Fruit fly (Drosophila melanogaster) whole organism, embryonic: Measurements from ENCODE around the gene ry.
A peak's percentile ranks its signal among the peaks of the same experiment; 100 is the strongest.

Experiments used
- ATbp ChIP-seq: fragments of 200-800 bp; sonication (Bioruptor generic); optimal IDR thresholded peaks from 2 replicates; lab custom pipeline; 2017; ENCODE audit warnings: missing biosample characterization, mild to moderate bottlenecking, missing genetic modification characterization, missing genetic modification reagents
- Antp ChIP-seq: fragments of 200-800 bp; sonication (Bioruptor generic); optimal IDR thresholded peaks from 3 replicates; lab custom pipeline; 2016; ENCODE audit warnings: missing biosample characterization, missing genetic modification characterization
- Atf3 ChIP-seq: fragments of 200-800 bp; sonication (Bioruptor generic); optimal IDR thresholded peaks from 3 replicates; lab custom pipeline; 2016; ENCODE audit warnings: missing biosample characterization, missing genetic modification characterization
- CG1024 ChIP-seq: fragments of 200-800 bp; sonication (Bioruptor generic); IDR thresholded peaks from 2 replicates; pipeline ENCODE4 v1.3.6; 2022; ENCODE audit warnings: missing biosample characterization, missing genetic modification characterization
- CG10654 ChIP-seq: fragments of 200-800 bp; sonication (Bioruptor generic); optimal IDR thresholded peaks from 2 replicates; lab custom pipeline; 2016; ENCODE audit warnings: missing biosample characterization, missing genetic modification characterization
- CG10959 ChIP-seq: fragments of 200-800 bp; sonication (Bioruptor generic); IDR thresholded peaks from 2 replicates; pipeline ENCODE4 v1.3.6; 2022; ENCODE audit warnings: missing biosample characterization, missing genetic modification characterization
- CG11723 ChIP-seq: fragments of 200-800 bp; sonication (Bioruptor generic); optimal IDR thresholded peaks from 2 replicates; lab custom pipeline; 2017; ENCODE audit warnings: missing biosample characterization, mild to moderate bottlenecking, missing genetic modification characterization
- CG12659 ChIP-seq: fragments of 200-800 bp; sonication (Bioruptor generic); optimal IDR thresholded peaks from 3 replicates; lab custom pipeline; 2017; ENCODE audit warnings: mild to moderate bottlenecking, missing biosample characterization, missing genetic modification reagents, missing genetic modification characterization
- CG14441 ChIP-seq: fragments of 200-800 bp; sonication (Bioruptor generic); IDR thresholded peaks from 2 replicates; pipeline ENCODE4 v1.3.6; 2022; ENCODE audit warnings: missing biosample characterization, missing genetic modification characterization
- CG15514 ChIP-seq: fragments of 200-800 bp; sonication (Bioruptor generic); optimal IDR thresholded peaks from 3 replicates; lab custom pipeline; 2017; ENCODE audit warnings: missing biosample characterization, missing genetic modification characterization, mild to moderate bottlenecking, moderate library complexity, missing genetic modification reagents
- CG15696 ChIP-seq: fragments of 200-800 bp; sonication (Bioruptor generic); optimal IDR thresholded peaks from 2 replicates; lab custom pipeline; 2019; ENCODE audit warnings: missing biosample characterization, mild to moderate bottlenecking, missing genetic modification characterization, moderate library complexity
- CG1603 ChIP-seq: fragments of 200-800 bp; sonication (Bioruptor generic); optimal IDR thresholded peaks from 2 replicates; lab custom pipeline; 2019; ENCODE audit warnings: missing biosample characterization, mild to moderate bottlenecking, missing genetic modification characterization, moderate library complexity
- CG17186 ChIP-seq: fragments of 200-800 bp; sonication (Bioruptor generic); optimal IDR thresholded peaks from 3 replicates; lab custom pipeline; 2017; ENCODE audit warnings: missing biosample characterization, missing genetic modification reagents, missing genetic modification characterization
- CG17802 ChIP-seq: fragments of 200-800 bp; sonication (Bioruptor generic); optimal IDR thresholded peaks from 2 replicates; lab custom pipeline; 2018; ENCODE audit warnings: missing biosample characterization, mild to moderate bottlenecking, missing genetic modification characterization, moderate library complexity
- CG18764 ChIP-seq: fragments of 200-800 bp; sonication (Bioruptor generic); optimal IDR thresholded peaks from 3 replicates; lab custom pipeline; 2016; ENCODE audit warnings: missing biosample characterization, missing genetic modification characterization
- CG4404 ChIP-seq: fragments of 200-800 bp; sonication (Bioruptor generic); IDR thresholded peaks from 2 replicates; pipeline ENCODE4 v1.3.6; 2022; ENCODE audit warnings: missing biosample characterization, missing genetic modification characterization
- CG4854 ChIP-seq: fragments of 200-800 bp; sonication (Bioruptor generic); optimal IDR thresholded peaks from 2 replicates; lab custom pipeline; 2016; ENCODE audit warnings: missing biosample characterization, missing genetic modification characterization, inconsistent platforms
- CG7271 ChIP-seq: fragments of 200-800 bp; sonication (Bioruptor generic); optimal IDR thresholded peaks from 2 replicates; lab custom pipeline; 2018; ENCODE audit warnings: missing biosample characterization, mild to moderate bottlenecking, missing genetic modification characterization, moderate library complexity
- CG7556 ChIP-seq: fragments of 200-800 bp; sonication (Bioruptor generic); optimal IDR thresholded peaks from 2 replicates; lab custom pipeline; 2017; ENCODE audit warnings: missing biosample characterization, mild to moderate bottlenecking, missing genetic modification characterization
- CG9437 ChIP-seq: fragments of 200-800 bp; sonication (Bioruptor generic); optimal IDR thresholded peaks from 2 replicates; lab custom pipeline; 2018; ENCODE audit warnings: missing biosample characterization, mild to moderate bottlenecking, missing genetic modification characterization
- Doc2 ChIP-seq: fragments of 200-800 bp; sonication (Bioruptor generic); IDR thresholded peaks from 2 replicates; pipeline ENCODE4 v1.3.6; 2022; ENCODE audit warnings: missing biosample characterization, missing genetic modification characterization
- Ets65A ChIP-seq: fragments of 200-800 bp; sonication (Bioruptor generic); peaks from one replicate; lab custom pipeline; 2016; ENCODE audit warnings: missing biosample characterization, missing genetic modification characterization
- HLHmδ ChIP-seq: fragments of 200-800 bp; sonication (Bioruptor generic); optimal IDR thresholded peaks from 2 replicates; lab custom pipeline; 2018; ENCODE audit warnings: missing biosample characterization, mild to moderate bottlenecking, missing genetic modification characterization, moderate library complexity
- Myb ChIP-seq: fragments of 200-800 bp; sonication (Bioruptor generic); optimal IDR thresholded peaks from 2 replicates; lab custom pipeline; 2016; ENCODE audit warnings: missing biosample characterization, missing genetic modification characterization
- NfI ChIP-seq: fragments of 200-800 bp; sonication (Bioruptor generic); optimal IDR thresholded peaks from 3 replicates; lab custom pipeline; 2018; ENCODE audit warnings: missing biosample characterization, mild to moderate bottlenecking, missing genetic modification characterization, moderate library complexity
- Optix ChIP-seq: fragments of 200-800 bp; sonication (Bioruptor generic); IDR thresholded peaks from 3 replicates; pipeline ENCODE4 v1.3.6; 2022; ENCODE audit warnings: missing biosample characterization, missing genetic modification characterization
- Poxn ChIP-seq: fragments of 200-800 bp; sonication (Bioruptor generic); IDR thresholded peaks from 2 replicates; pipeline ENCODE4 v1.3.6; 2022; ENCODE audit warnings: missing biosample characterization, missing genetic modification characterization
- bigmax ChIP-seq: fragments of 200-800 bp; sonication (Bioruptor generic); optimal IDR thresholded peaks from 2 replicates; lab custom pipeline; 2018; ENCODE audit warnings: missing biosample characterization, mild to moderate bottlenecking, missing genetic modification characterization
- chm ChIP-seq: fragments of 200-800 bp; sonication (Bioruptor generic); IDR thresholded peaks from 2 replicates; pipeline ENCODE4 v1.3.6; 2022; ENCODE audit warnings: missing biosample characterization, missing genetic modification characterization
- dan ChIP-seq: fragments of 200-800 bp; sonication (Bioruptor generic); IDR thresholded peaks from 2 replicates; pipeline ENCODE4 v1.3.6; 2022; ENCODE audit warnings: missing biosample characterization, missing genetic modification characterization
- emc ChIP-seq: fragments of 200-800 bp; sonication (Bioruptor generic); optimal IDR thresholded peaks from 2 replicates; lab custom pipeline; 2016; ENCODE audit warnings: missing biosample characterization, missing genetic modification characterization
- fd3F ChIP-seq: fragments of 200-800 bp; sonication (Bioruptor generic); optimal IDR thresholded peaks from 2 replicates; lab custom pipeline; 2018; ENCODE audit warnings: missing biosample characterization, mild to moderate bottlenecking, missing genetic modification characterization, moderate library complexity
- fru ChIP-seq: fragments of >200 bp; optimal IDR thresholded peaks from 2 replicates; lab custom pipeline; 2017
- gce ChIP-seq: fragments of 200-800 bp; sonication (Bioruptor generic); IDR thresholded peaks from 3 replicates; pipeline ENCODE4 v1.3.6; 2022; ENCODE audit warnings: missing biosample characterization, missing genetic modification characterization
- gt ChIP-seq: fragments of 200-800 bp; sonication (Bioruptor generic); IDR thresholded peaks from 2 replicates; pipeline ENCODE4 v1.3.6; 2022; ENCODE audit warnings: missing biosample characterization, missing genetic modification characterization
- her ChIP-seq: fragments of 200-800 bp; sonication (Bioruptor generic); optimal IDR thresholded peaks from 2 replicates; lab custom pipeline; 2016; ENCODE audit warnings: missing biosample characterization, missing genetic modification characterization
- kni ChIP-seq: fragments of 200-800 bp; sonication (Bioruptor generic); optimal IDR thresholded peaks from 3 replicates; lab custom pipeline; 2017; ENCODE audit warnings: mild to moderate bottlenecking, missing biosample characterization, missing genetic modification reagents, missing genetic modification characterization
- mirr ChIP-seq: fragments of 200-800 bp; sonication (Bioruptor generic); optimal IDR thresholded peaks from 3 replicates; lab custom pipeline; 2018; ENCODE audit warnings: missing biosample characterization, mild to moderate bottlenecking, missing genetic modification characterization
- nau ChIP-seq: fragments of 200-800 bp; sonication (Bioruptor generic); optimal IDR thresholded peaks from 3 replicates; lab custom pipeline; 2017; ENCODE audit warnings: missing biosample characterization, mild to moderate bottlenecking, missing genetic modification characterization, missing genetic modification reagents
- nom ChIP-seq: fragments of 200-800 bp; sonication (Bioruptor generic); optimal IDR thresholded peaks from 2 replicates; lab custom pipeline; 2017; ENCODE audit warnings: missing biosample characterization, missing genetic modification characterization, mild to moderate bottlenecking, moderate library complexity, missing genetic modification reagents
- oc ChIP-seq: fragments of 200-800 bp; sonication (Bioruptor generic); optimal IDR thresholded peaks from 2 replicates; lab custom pipeline; 2018; ENCODE audit warnings: missing biosample characterization, mild to moderate bottlenecking, missing genetic modification characterization, moderate library complexity
- pho ChIP-seq: fragments of 200-800 bp; sonication (Bioruptor generic); optimal IDR thresholded peaks from 2 replicates; lab custom pipeline; 2016; ENCODE audit warnings: missing biosample characterization, missing genetic modification characterization
- psq ChIP-seq: fragments of 200-800 bp; sonication (Bioruptor generic); optimal IDR thresholded peaks from 2 replicates; lab custom pipeline; 2017; ENCODE audit warnings: missing biosample characterization, missing genetic modification characterization
- rib ChIP-seq: fragments of 200-800 bp; sonication (Bioruptor generic); IDR thresholded peaks from 2 replicates; pipeline ENCODE4 v1.3.6; 2022; ENCODE audit warnings: missing biosample characterization, missing genetic modification characterization
- sim ChIP-seq: fragments of 200-800 bp; sonication (Bioruptor generic); IDR thresholded peaks from 2 replicates; pipeline ENCODE4 v1.3.6; 2022; ENCODE audit warnings: missing biosample characterization, missing genetic modification characterization
- slbo ChIP-seq: fragments of 200-800 bp; sonication (Bioruptor generic); IDR thresholded peaks from 2 replicates; pipeline ENCODE4 v1.3.6; 2022; ENCODE audit warnings: missing biosample characterization, missing genetic modification characterization
- sna ChIP-seq: fragments of 200-800 bp; sonication (Bioruptor generic); IDR thresholded peaks from 2 replicates; pipeline ENCODE4 v1.3.6; 2022; ENCODE audit warnings: missing biosample characterization, missing genetic modification characterization; ENCODE audit not compliant: partially characterized antibody
- sr ChIP-seq: fragments of 200-800 bp; sonication (Bioruptor generic); IDR thresholded peaks from 3 replicates; pipeline ENCODE4 v1.3.6; 2022; ENCODE audit warnings: missing biosample characterization, missing genetic modification characterization
- toy ChIP-seq: fragments of 200-800 bp; sonication (Bioruptor generic); IDR thresholded peaks from 2 replicates; pipeline ENCODE4 v1.3.6; 2022; ENCODE audit warnings: missing biosample characterization, missing genetic modification characterization
- tx ChIP-seq: fragments of 200-800 bp; sonication (Bioruptor generic); optimal IDR thresholded peaks from 2 replicates; lab custom pipeline; 2016; ENCODE audit warnings: missing biosample characterization, missing genetic modification characterization
- zfh2 ChIP-seq: fragments of 200-800 bp; sonication (Bioruptor generic); optimal IDR thresholded peaks from 2 replicates; lab custom pipeline; 2016; ENCODE audit warnings: missing biosample characterization, missing genetic modification characterization

The ry gene

DNA sequence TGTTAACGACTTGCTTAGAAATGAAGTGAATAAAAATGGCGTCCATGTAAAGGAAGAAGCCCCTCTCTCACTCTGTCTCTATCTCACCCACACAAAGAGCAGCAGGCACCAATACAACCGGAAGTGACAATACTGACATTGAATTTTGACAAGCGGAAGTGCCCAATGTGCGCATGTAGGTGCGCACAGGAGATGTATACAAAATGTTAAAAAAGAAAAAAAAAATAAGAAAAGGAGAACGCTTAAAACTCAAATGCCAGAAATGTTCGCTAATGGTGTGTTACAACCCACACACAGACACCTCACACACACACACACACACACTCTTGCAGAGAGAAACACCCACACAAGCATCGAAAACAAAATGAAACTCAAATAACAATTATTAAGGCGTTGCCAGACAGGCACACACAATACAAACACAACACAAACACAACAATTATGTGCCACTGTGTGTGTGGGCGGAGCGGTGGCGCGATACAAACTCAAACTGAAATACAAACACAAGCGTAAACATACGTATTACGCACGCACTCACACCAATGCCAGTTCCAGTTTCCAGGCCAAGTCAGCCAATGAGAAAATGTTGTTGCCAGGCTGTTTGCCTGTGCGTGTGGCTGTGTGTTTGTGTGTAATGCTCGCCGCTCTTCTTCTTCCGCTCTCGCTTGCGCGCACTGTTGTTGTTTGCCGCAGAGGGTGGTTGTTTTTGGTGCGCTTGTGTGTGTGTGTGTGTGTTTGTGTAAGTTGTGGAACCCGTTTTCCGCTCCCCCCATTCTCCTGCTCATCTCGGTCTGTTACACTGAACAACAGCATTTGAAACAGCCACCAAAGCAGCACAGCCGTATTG, 31.6 kb downstream of the ry start (continued):
- peak; percentile 94 for TF ChIP-seq sr (GFP tag; lab: Robert Waterston, UW)
- no peak for TF ChIP-seq Myb (GFP tag; lab: Kevin White, UChicago)
- TF ChIP-seq CG15514 (GFP tag; lab: Kevin White, UChicago) = no peak
- no peak for TF ChIP-seq CG7556
- no peak for TF ChIP-seq chm (GFP tag; lab: Robert Waterston, UW)
- TF ChIP-seq slbo = no peak
- TF ChIP-seq CG10654 = no peak
- TF ChIP-seq CG14441 = peak; percentile 31; the same call in 1 of the 2 replicates
- no peak for TF ChIP-seq nom (GFP tag; lab: Kevin White, UChicago)
- peak; percentile 31; the same call in 1 of the 2 replicates for TF ChIP-seq CG10959 (GFP tag; lab: Robert Waterston, UW)
- TF ChIP-seq Optix (GFP tag; lab: Robert Waterston, UW) = no peak
- no peak for TF ChIP-seq CG7271 (tag; lab: Kevin White, UChicago)
- no peak for TF ChIP-seq zfh2
- no peak for TF ChIP-seq gce (GFP tag; lab: Robert Waterston, UW)
- no peak for TF ChIP-seq dan (GFP tag; lab: Robert Waterston, UW)
- TF ChIP-seq Ets65A (GFP tag; lab: Kevin White, UChicago) = peak; percentile 90
- no peak for TF ChIP-seq pho
- no peak for TF ChIP-seq CG17186
- no peak for TF ChIP-seq CG1603 (tag; lab: Kevin White, UChicago)
- no peak for TF ChIP-seq toy
- TF ChIP-seq NfI (GFP tag; lab: Kevin White, UChicago) = no peak
- TF ChIP-seq CG11723 (GFP tag; lab: Kevin White, UChicago) = no peak
- TF ChIP-seq Atf3 (GFP tag; lab: Kevin White, UChicago) = no peak
- no peak for TF ChIP-seq Poxn (GFP tag; lab: Robert Waterston, UW)
- TF ChIP-seq CG15696 (tag; lab: Kevin White, UChicago) = peak; percentile 39
- no peak for TF ChIP-seq CG4854 (GFP tag; lab: Kevin White, UChicago)
- TF ChIP-seq psq = no peak
- no peak for TF ChIP-seq bigmax (GFP tag; lab: Kevin White, UChicago)
- TF ChIP-seq her (GFP tag; lab: Kevin White, UChicago) = no peak
- peak; percentile 62 for TF ChIP-seq mirr (GFP tag; lab: Kevin White, UChicago)
- peak; percentile 53 for TF ChIP-seq oc (tag; lab: Kevin White, UChicago)
- no peak for TF ChIP-seq HLHmδ (GFP tag; lab: Kevin White, UChicago)
- no peak for TF ChIP-seq rib (GFP tag; lab: Robert Waterston, UW)
- TF ChIP-seq CG4404 (GFP tag; lab: Robert Waterston, UW) = no peak
- no peak for TF ChIP-seq Doc2 (GFP tag; lab: Robert Waterston, UW)
- peak; percentile 83 for TF ChIP-seq kni (GFP tag; lab: Kevin White, UChicago)
- TF ChIP-seq sna (GFP tag; lab: Robert Waterston, UW) = 0 out of 2 replicates have a peak, but pooled peaks have one; percentile 52
- TF ChIP-seq CG9437 = no peak
- TF ChIP-seq sim (GFP tag; lab: Robert Waterston, UW) = no peak
- no peak for TF ChIP-seq fru (lab: Kevin White, UChicago)
- no peak for TF ChIP-seq CG1024 (GFP tag; lab: Robert Waterston, UW)
- TF ChIP-seq Antp (GFP tag; lab: Kevin White, UChicago) = no peak
- TF ChIP-seq gt (GFP tag; lab: Robert Waterston, UW) = no peak
- TF ChIP-seq CG12659 = no peak
- peak; percentile 7 for TF ChIP-seq nau (GFP tag; lab: Kevin White, UChicago)
- no peak for TF ChIP-seq tx (GFP tag; lab: Kevin White, UChicago)
- TF ChIP-seq fd3F = no peak
- no peak for TF ChIP-seq CG17802 (tag; lab: Kevin White, UChicago)
- TF ChIP-seq ATbp (GFP tag; lab: Kevin White, UChicago) = no peak
- no peak for TF ChIP-seq CG18764 (GFP tag; lab: Kevin White, UChicago)
- TF ChIP-seq emc = no peak
